Fruit fly (Drosophila melanogaster) whole organism, embryonic: ENCODE data around the gene PhKgamma.

Source experiments
- BEAF-32 ChIP-seq: fragments of 200-800 bp; sonication (Bioruptor generic); optimal IDR thresholded peaks from 3 replicates; lab custom pipeline; 2017; ENCODE audit warnings: missing biosample characterization, missing genetic modification characterization, mild to moderate bottlenecking, moderate library complexity, missing genetic modification reagents
- Bteb2 ChIP-seq: fragments of 200-800 bp; sonication (Bioruptor generic); optimal IDR thresholded peaks from 2 replicates; lab custom pipeline; 2016; ENCODE audit warnings: missing biosample characterization, missing genetic modification characterization
- CG10654 ChIP-seq: fragments of 200-800 bp; sonication (Bioruptor generic); optimal IDR thresholded peaks from 2 replicates; lab custom pipeline; 2016; ENCODE audit warnings: missing biosample characterization, missing genetic modification characterization
- CG11085 ChIP-seq: fragments of 200-800 bp; sonication (Bioruptor generic); IDR thresholded peaks from 2 replicates; pipeline ENCODE4 v1.3.6; 2022; ENCODE audit warnings: missing biosample characterization, missing genetic modification characterization
- CG11456 ChIP-seq: fragments of 200-800 bp; sonication (Bioruptor generic); IDR thresholded peaks from 3 replicates; pipeline ENCODE4 v1.3.6; 2022; ENCODE audit warnings: missing biosample characterization, missing genetic modification characterization
- CG13287 ChIP-seq: fragments of 200-800 bp; sonication (Bioruptor generic); IDR thresholded peaks from 2 replicates; pipeline ENCODE4 v1.3.6; 2022; ENCODE audit warnings: missing biosample characterization, missing genetic modification characterization; ENCODE audit not compliant: partially characterized antibody
- CG14710 ChIP-seq: fragments of 200-800 bp; sonication (Bioruptor generic); optimal IDR thresholded peaks from 3 replicates; lab custom pipeline; 2019; ENCODE audit warnings: missing biosample characterization, mild to moderate bottlenecking, missing genetic modification characterization, moderate library complexity
- CG15269 ChIP-seq: fragments of 200-800 bp; sonication (Bioruptor generic); optimal IDR thresholded peaks from 2 replicates; lab custom pipeline; 2018; ENCODE audit warnings: missing biosample characterization, mild to moderate bottlenecking, missing genetic modification characterization, moderate library complexity
- CG15514 ChIP-seq: fragments of 200-800 bp; sonication (Bioruptor generic); optimal IDR thresholded peaks from 3 replicates; lab custom pipeline; 2017; ENCODE audit warnings: missing biosample characterization, missing genetic modification characterization, mild to moderate bottlenecking, moderate library complexity, missing genetic modification reagents
- CG17568 ChIP-seq: fragments of 200-800 bp; sonication (Bioruptor generic); optimal IDR thresholded peaks from 2 replicates; lab custom pipeline; 2018; ENCODE audit warnings: missing biosample characterization, mild to moderate bottlenecking, missing genetic modification characterization, moderate library complexity
- CG30431 ChIP-seq: fragments of 200-800 bp; sonication (Bioruptor generic); optimal IDR thresholded peaks from 2 replicates; lab custom pipeline; 2017; ENCODE audit warnings: missing biosample characterization, missing genetic modification characterization
- CG31365 ChIP-seq: fragments of 200-800 bp; sonication (Bioruptor generic); optimal IDR thresholded peaks from 2 replicates; lab custom pipeline; 2018; ENCODE audit warnings: missing biosample characterization, mild to moderate bottlenecking, missing genetic modification characterization
- CG34422 ChIP-seq: fragments of 200-800 bp; sonication (Bioruptor generic); IDR thresholded peaks from 3 replicates; pipeline ENCODE4 v1.3.6; 2022; ENCODE audit warnings: missing biosample characterization, missing genetic modification characterization
- CG4328 ChIP-seq: fragments of 200-800 bp; sonication (Bioruptor generic); optimal IDR thresholded peaks from 3 replicates; lab custom pipeline; 2017; ENCODE audit warnings: missing biosample characterization, missing genetic modification reagents, missing genetic modification characterization
- CG4820 ChIP-seq: fragments of 200-800 bp; sonication (Bioruptor generic); optimal IDR thresholded peaks from 3 replicates; lab custom pipeline; 2016; ENCODE audit warnings: missing biosample characterization, missing genetic modification characterization
- CG7745 ChIP-seq: fragments of 200-800 bp; sonication (Bioruptor generic); optimal IDR thresholded peaks from 2 replicates; lab custom pipeline; 2018; ENCODE audit warnings: missing biosample characterization, mild to moderate bottlenecking, missing genetic modification characterization, moderate library complexity
- D ChIP-seq, 2 experiments: fragments of 200-800 bp in 1 of 2; fragments of >200 bp in 1 of 2; sonication (Bioruptor generic) in 1 of 2; optimal IDR thresholded peaks; 2 replicates in 1 of 2; 3 replicates in 1 of 2; lab custom pipeline; 2017; ENCODE audit warnings: mild to moderate bottlenecking in 1 of 2, missing biosample characterization in 1 of 2, missing genetic modification characterization in 1 of 2, missing genetic modification reagents in 1 of 2
- Dad ChIP-seq: fragments of 200-800 bp; sonication (Bioruptor generic); optimal IDR thresholded peaks from 3 replicates; lab custom pipeline; 2016; ENCODE audit warnings: missing biosample characterization, missing genetic modification characterization
- Hey ChIP-seq: fragments of 200-800 bp; sonication (Bioruptor generic); optimal IDR thresholded peaks from 3 replicates; lab custom pipeline; 2018; ENCODE audit warnings: missing biosample characterization, mild to moderate bottlenecking, missing genetic modification characterization
- MESR4 ChIP-seq: fragments of 200-800 bp; sonication (Bioruptor generic); optimal IDR thresholded peaks from 2 replicates; lab custom pipeline; 2018; ENCODE audit warnings: missing biosample characterization, mild to moderate bottlenecking, missing genetic modification characterization, moderate library complexity
- MTF-1 ChIP-seq: fragments of 200-800 bp; sonication (Bioruptor generic); optimal IDR thresholded peaks from 2 replicates; lab custom pipeline; 2018; ENCODE audit warnings: missing biosample characterization, mild to moderate bottlenecking, missing genetic modification characterization, borderline replicate concordance
- NK7.1 ChIP-seq: fragments of 200-800 bp; sonication (Bioruptor generic); optimal IDR thresholded peaks from 3 replicates; lab custom pipeline; 2016; ENCODE audit warnings: missing biosample characterization, missing genetic modification characterization
- Sox102F ChIP-seq: fragments of 200-800 bp; sonication (Bioruptor generic); optimal IDR thresholded peaks from 2 replicates; lab custom pipeline; 2018; ENCODE audit warnings: missing biosample characterization, mild to moderate bottlenecking, missing genetic modification characterization, moderate library complexity
- amos ChIP-seq: fragments of 200-800 bp; sonication (Bioruptor generic); IDR thresholded peaks from 2 replicates; pipeline ENCODE4 v1.3.6; 2022; ENCODE audit warnings: missing biosample characterization, missing genetic modification characterization; ENCODE audit not compliant: partially characterized antibody
- ash1 ChIP-seq: fragments of 200-800 bp; sonication (Bioruptor generic); optimal IDR thresholded peaks from 2 replicates; lab custom pipeline; 2018; ENCODE audit warnings: missing biosample characterization, mild to moderate bottlenecking, missing genetic modification characterization
- bab2 ChIP-seq: fragments of 200-800 bp; sonication (Bioruptor generic); optimal IDR thresholded peaks from 2 replicates; lab custom pipeline; 2016; ENCODE audit warnings: missing biosample characterization, missing genetic modification characterization
- bbx ChIP-seq: fragments of 200-800 bp; sonication (Bioruptor generic); IDR thresholded peaks from 2 replicates; pipeline ENCODE4 v1.3.6; 2022; ENCODE audit warnings: missing biosample characterization, missing genetic modification characterization; ENCODE audit not compliant: partially characterized antibody
- bowl ChIP-seq: fragments of 200-800 bp; sonication (Bioruptor generic); IDR thresholded peaks from 2 replicates; pipeline ENCODE4 v1.3.6; 2022; ENCODE audit warnings: missing biosample characterization, missing genetic modification characterization
- cg ChIP-seq: fragments of 200-800 bp; sonication (Bioruptor generic); optimal IDR thresholded peaks from 3 replicates; lab custom pipeline; 2019; ENCODE audit warnings: missing biosample characterization, mild to moderate bottlenecking, missing genetic modification characterization, moderate library complexity
- crol ChIP-seq: fragments of 200-800 bp; sonication (Bioruptor generic); IDR thresholded peaks from 2 replicates; pipeline ENCODE4 v1.3.6; 2022; ENCODE audit warnings: missing biosample characterization, missing genetic modification characterization
- cwo ChIP-seq: fragments of 200-800 bp; sonication (Bioruptor generic); optimal IDR thresholded peaks from 3 replicates; lab custom pipeline; 2017; ENCODE audit warnings: missing biosample characterization, missing genetic modification characterization, mild to moderate bottlenecking, moderate library complexity, missing genetic modification reagents
- dan ChIP-seq: fragments of 200-800 bp; sonication (Bioruptor generic); IDR thresholded peaks from 2 replicates; pipeline ENCODE4 v1.3.6; 2022; ENCODE audit warnings: missing biosample characterization, missing genetic modification characterization
- dm ChIP-seq: fragments of 200-800 bp; sonication (Bioruptor generic); optimal IDR thresholded peaks from 3 replicates; lab custom pipeline; 2016; ENCODE audit warnings: missing biosample characterization, missing genetic modification characterization
- eve ChIP-seq, 2 experiments: fragments of >200 bp; optimal IDR thresholded peaks; 2 replicates each; lab custom pipeline; 2017; ENCODE audit warnings: missing biosample characterization in 2 of 2, missing genetic modification characterization in 2 of 2
- fd3F ChIP-seq: fragments of 200-800 bp; sonication (Bioruptor generic); optimal IDR thresholded peaks from 2 replicates; lab custom pipeline; 2018; ENCODE audit warnings: missing biosample characterization, mild to moderate bottlenecking, missing genetic modification characterization, moderate library complexity
- fd96Cb ChIP-seq: fragments of 200-800 bp; sonication (Bioruptor generic); optimal IDR thresholded peaks from 2 replicates; lab custom pipeline; 2018; ENCODE audit warnings: missing biosample characterization, mild to moderate bottlenecking, missing genetic modification characterization, moderate library complexity
- gfzf ChIP-seq: fragments of 200-800 bp; sonication (Bioruptor generic); optimal IDR thresholded peaks from 2 replicates; lab custom pipeline; 2016; ENCODE audit warnings: missing biosample characterization, mild to moderate bottlenecking, missing genetic modification characterization, moderate library complexity
- h ChIP-seq: fragments of >200 bp; optimal IDR thresholded peaks from 2 replicates; lab custom pipeline; 2017
- hth ChIP-seq: fragments of >200 bp; optimal IDR thresholded peaks from 2 replicates; lab custom pipeline; 2017; ENCODE audit warnings: inconsistent platforms
- insv ChIP-seq, 2 experiments: fragments of 200-800 bp; sonication (Bioruptor generic); optimal IDR thresholded peaks; 3 replicates each; lab custom pipeline; 2016 to 2018; ENCODE audit warnings: missing biosample characterization in 2 of 2, missing genetic modification characterization in 2 of 2
- mam ChIP-seq: fragments of 200-800 bp; sonication (Bioruptor generic); optimal IDR thresholded peaks from 3 replicates; lab custom pipeline; 2016; ENCODE audit warnings: missing biosample characterization, missing genetic modification characterization
- org-1 ChIP-seq: fragments of 200-800 bp; sonication (Bioruptor generic); optimal IDR thresholded peaks from 2 replicates; lab custom pipeline; 2017; ENCODE audit warnings: missing biosample characterization, missing genetic modification characterization
- pho ChIP-seq: fragments of 200-800 bp; sonication (Bioruptor generic); optimal IDR thresholded peaks from 2 replicates; lab custom pipeline; 2016; ENCODE audit warnings: missing biosample characterization, missing genetic modification characterization
- pzg ChIP-seq: fragments of 200-800 bp; sonication (Bioruptor generic); optimal IDR thresholded peaks from 3 replicates; lab custom pipeline; 2018; ENCODE audit warnings: missing biosample characterization, mild to moderate bottlenecking, missing genetic modification characterization, moderate library complexity
- sc ChIP-seq, 3 experiments: fragments of >200 bp in 2 of 3; fragments of 200-800 bp in 1 of 3; sonication (Bioruptor generic) in 1 of 3; optimal IDR thresholded peaks; 2 replicates in 2 of 3; 3 replicates in 1 of 3; lab custom pipeline; 2017; ENCODE audit warnings: mild to moderate bottlenecking in 1 of 3, missing biosample characterization in 1 of 3, missing genetic modification characterization in 1 of 3, missing genetic modification reagents in 1 of 3
- zen2 ChIP-seq: fragments of 200-800 bp; sonication (Bioruptor generic); IDR thresholded peaks from 3 replicates; pipeline ENCODE4 v1.3.6; 2022; ENCODE audit warnings: missing biosample characterization, missing genetic modification characterization; ENCODE audit not compliant: partially characterized antibody

The PhKgamma gene

DNA sequence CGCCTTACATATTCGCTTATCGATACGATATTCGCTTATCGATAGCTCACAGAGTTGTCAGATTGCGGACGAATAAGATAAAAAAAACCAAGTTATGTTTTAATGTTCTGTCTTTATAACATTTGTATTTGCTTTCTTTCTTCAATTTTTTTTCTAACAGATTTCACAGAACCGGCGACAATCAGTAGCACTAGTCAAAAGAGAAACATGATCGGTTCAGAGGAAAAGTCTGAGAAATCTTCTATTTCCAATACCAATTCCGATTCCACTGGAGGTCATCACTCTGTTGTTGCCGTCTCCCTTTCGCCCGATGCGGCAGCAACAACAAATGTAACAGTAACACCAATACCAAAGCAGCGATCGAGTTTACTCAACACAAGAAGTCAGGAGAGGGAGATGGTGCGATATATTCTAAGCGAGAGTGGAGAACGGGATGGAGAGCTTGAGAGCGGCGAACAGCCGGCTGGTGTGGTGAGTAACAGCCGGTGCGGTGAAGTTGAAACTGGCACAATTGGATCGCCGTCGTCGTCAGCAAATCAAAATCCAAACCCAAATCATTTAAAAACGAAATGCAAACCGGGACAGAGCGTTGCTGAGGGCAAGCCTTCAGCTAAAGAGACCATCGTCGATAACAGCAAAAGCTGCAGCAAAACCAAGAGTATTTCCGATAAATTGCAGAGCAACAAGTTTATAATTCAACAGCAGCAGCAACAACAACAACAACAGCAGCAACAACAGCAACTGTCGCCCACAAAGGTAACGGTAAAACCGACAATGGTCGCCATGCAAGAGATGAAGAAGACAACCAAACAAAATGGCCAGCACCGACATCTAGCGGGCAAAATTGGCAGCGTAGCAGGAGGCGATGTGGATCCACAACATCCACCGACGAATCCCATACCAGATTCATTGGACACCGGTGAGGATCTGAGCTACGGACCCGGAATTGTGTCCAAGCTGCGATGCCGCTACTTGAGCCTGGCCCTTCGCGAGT, 13.1 kb upstream of the PhKgamma start (continued):
- no peak for TF ChIP-seq org-1 (GFP tag; lab: Kevin White, UChicago)
- TF ChIP-seq CG4328 (GFP tag; lab: Kevin White, UChicago): peak; percentile 70
- no peak for TF ChIP-seq CG7745 (tag; lab: Kevin White, UChicago)
- TF ChIP-seq cwo (GFP tag; lab: Kevin White, UChicago): peak; percentile 32
- peak; percentile 75 for TF ChIP-seq CG13287 (GFP tag; lab: Robert Waterston, UW)
- TF ChIP-seq cg (GFP tag; lab: Kevin White, UChicago): peak; percentile 94
- peak; percentile 71 for TF ChIP-seq pho (GFP tag; lab: Kevin White, UChicago)
- TF ChIP-seq CG4820 (GFP tag; lab: Kevin White, UChicago): peak; percentile 47
- peak; percentile 58; the same call in 1 of the 2 replicates for TF ChIP-seq amos (GFP tag; lab: Robert Waterston, UW)
- TF ChIP-seq CG30431 (GFP tag; lab: Kevin White, UChicago): peak; percentile 6
- TF ChIP-seq ash1: no peak
- no peak for TF ChIP-seq CG31365 (tag; lab: Kevin White, UChicago)
- TF ChIP-seq dm: peak; percentile 35
- no peak for TF ChIP-seq bbx (GFP tag; lab: Robert Waterston, UW)
- peak; percentile 19 for TF ChIP-seq CG17568 (GFP tag; lab: Kevin White, UChicago)
- TF ChIP-seq Dad: peak; percentile 43
- TF ChIP-seq pzg (GFP tag; lab: Kevin White, UChicago): peak; percentile 50
- peak; percentile 61 for TF ChIP-seq Sox102F (GFP tag; lab: Kevin White, UChicago)
- TF ChIP-seq zen2 (GFP tag; lab: Robert Waterston, UW): no peak
- TF ChIP-seq bowl: no peak
- TF ChIP-seq fd3F (GFP tag; lab: Kevin White, UChicago): peak; percentile 44
- TF ChIP-seq h (lab: Kevin White, UChicago): no peak
- TF ChIP-seq CG15269: peak; percentile 69
- no peak for TF ChIP-seq MTF-1 (GFP tag; lab: Kevin White, UChicago)
- TF ChIP-seq dan (GFP tag; lab: Robert Waterston, UW): no peak
- TF ChIP-seq CG11456 (GFP tag; lab: Robert Waterston, UW): 0 out of 3 replicates have a peak, but pooled peaks have one; percentile 48
- peak; percentile 71 for TF ChIP-seq Bteb2 (GFP tag; lab: Kevin White, UChicago)
- TF ChIP-seq CG34422 (GFP tag; lab: Robert Waterston, UW): no peak
- TF ChIP-seq BEAF-32: peak; percentile 79
- peak; percentile 14 for TF ChIP-seq gfzf (GFP tag; lab: Kevin White, UChicago)
- TF ChIP-seq sc (optimal IDR thresholded peaks at IDR 0.05; lab: Kevin White, UChicago): no peak
- TF ChIP-seq sc (GFP tag; optimal IDR thresholded peaks at IDR 0.05; lab: Kevin White, UChicago): no peak
- peak; percentile 25 for TF ChIP-seq fd96Cb (tag; lab: Kevin White, UChicago)
- peak; percentile 69 for TF ChIP-seq bab2 (GFP tag; lab: Kevin White, UChicago)
- TF ChIP-seq mam (GFP tag; lab: Kevin White, UChicago): peak; percentile 77
- peak; percentile 51 for TF ChIP-seq CG10654
- peak; percentile 35 for TF ChIP-seq NK7.1 (GFP tag; lab: Kevin White, UChicago)
- no peak for TF ChIP-seq Hey (tag; lab: Kevin White, UChicago)
- TF ChIP-seq CG14710: peak; percentile 66
- peak; percentile 34 for TF ChIP-seq MESR4
- TF ChIP-seq insv (GFP tag; optimal IDR thresholded peaks at IDR 0.05; lab: Kevin White, UChicago): peak in 1 of 2 experiments; percentile 31
- TF ChIP-seq CG11085 (GFP tag; lab: Robert Waterston, UW): no peak
- TF ChIP-seq CG15514 (GFP tag; lab: Kevin White, UChicago): peak; percentile 84
- TF ChIP-seq eve (GFP tag; optimal IDR thresholded peaks at IDR 0.05; lab: Kevin White, UChicago): no peak
- no peak for TF ChIP-seq hth (lab: Kevin White, UChicago)
- TF ChIP-seq crol: peak; percentile 64; the same call in 1 of the 2 replicates
- no peak for TF ChIP-seq D (optimal IDR thresholded peaks at IDR 0.05; lab: Kevin White, UChicago)
- TF ChIP-seq D (GFP tag; optimal IDR thresholded peaks at IDR 0.05; lab: Kevin White, UChicago): no peak
